Worm (Caenorhabditis elegans) whole organism, L4 larva: ENCODE measurements around the gene odd-1.

Source experiments
- ceh-82 ChIP-seq: sonication (generic microtip); optimal IDR thresholded peaks from 2 replicates; lab custom pipeline; 2017; ENCODE audit warnings: missing biosample characterization, missing genetic modification characterization
- fos-1 ChIP-seq: fragments of 150-350 bp; optimal IDR thresholded peaks from 2 replicates; lab custom pipeline; 2014; ENCODE audit warnings: missing biosample characterization, missing genetic modification characterization
- hlh-30 ChIP-seq: sonication (generic microtip); optimal IDR thresholded peaks from 2 replicates; lab custom pipeline; 2017; ENCODE audit warnings: antibody characterized with exemption, mild to moderate bottlenecking, missing genetic modification characterization, missing compliant biosample characterization; ENCODE audit not compliant: insufficient read depth
- hmg-1.1 ChIP-seq: fragments of 200-800 bp; sonication (Bioruptor generic); IDR thresholded peaks from 2 replicates; pipeline ENCODE4 v1.3.6; 2022; ENCODE audit warnings: missing genetic modification reagents, missing genetic modification characterization, missing compliant biosample characterization
- lin-13 ChIP-seq: fragments of 150-350 bp; optimal IDR thresholded peaks from 2 replicates; lab custom pipeline; 2014; ENCODE audit warnings: missing biosample characterization, missing genetic modification reagents, missing genetic modification characterization
- lir-3 ChIP-seq: sonication (generic microtip); optimal IDR thresholded peaks from 2 replicates; lab custom pipeline; 2016; ENCODE audit warnings: mild to moderate bottlenecking, missing genetic modification characterization, missing compliant biosample characterization
- mdl-1 ChIP-seq, 2 experiments: fragments of 150-350 bp in 1 of 2; sonication (generic microtip) in 1 of 2; optimal IDR thresholded peaks; 2 replicates each; lab custom pipeline; 2014 to 2017; ENCODE audit warnings: missing biosample characterization in 2 of 2, missing genetic modification characterization in 2 of 2
- mxl-2 ChIP-seq: fragments of 200-800 bp; sonication (Bioruptor generic); conservative IDR thresholded peaks from 2 replicates; pipeline ENCODE4 v1.3.6; 2022; ENCODE audit warnings: missing genetic modification reagents, missing genetic modification characterization, missing compliant biosample characterization
- unc-39 ChIP-seq: sonication (generic microtip); optimal IDR thresholded peaks from 2 replicates; lab custom pipeline; 2017; ENCODE audit warnings: missing biosample characterization, missing genetic modification characterization
- zag-1 ChIP-seq: fragments of 150-350 bp; optimal IDR thresholded peaks from 2 replicates; lab custom pipeline; 2014; ENCODE audit warnings: missing biosample characterization, missing genetic modification characterization

DNA sequence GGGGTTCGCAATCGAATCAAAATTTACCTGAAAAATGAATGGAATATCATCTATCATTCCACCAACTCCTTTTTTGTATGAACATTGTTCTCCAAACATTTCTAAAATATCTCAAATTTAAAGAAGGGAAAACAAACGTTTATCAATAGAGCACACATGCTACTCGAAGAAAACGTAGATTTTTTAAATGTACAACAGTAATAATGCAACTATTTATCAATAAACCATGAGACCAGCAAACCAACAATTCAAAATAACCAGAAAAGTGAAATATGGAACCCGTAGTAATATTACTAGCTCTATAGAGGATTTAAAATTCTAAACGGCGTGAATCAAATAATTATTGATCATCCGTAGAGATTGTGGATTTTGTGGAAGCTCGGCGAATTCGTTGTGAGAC lies 29.4 kb upstream of the odd-1 start, which contains the start of gene ZK418.6:
- TF ChIP-seq ceh-82 (tag; lab: Kevin White, UChicago) (no peak), unc-39 (no peak), fos-1 (tag; lab: Kevin White, UChicago) (no peak), mdl-1 (tag; optimal IDR thresholded peaks at IDR 0.05; lab: Kevin White, UChicago) (no peak), lir-3 (no peak), zag-1 (tag; lab: Kevin White, UChicago) (no peak), hlh-30 (tag; lab: Kevin White, UChicago) (no peak), hmg-1.1 (GFP tag; lab: Robert Waterston, UW) (no peak), mxl-2 (GFP tag; lab: Robert Waterston, UW) (no peak), lin-13 (no peak)
